Worm (Caenorhabditis elegans): ENCODE data around the gene R02F11.10.
A peak's percentile ranks its signal among the peaks of the same experiment; 100 is the strongest.

R02F11.10 gene

ce11 chrV:4755308-4756029 lies 33.5 kb upstream of the R02F11.10 start, which contains the start of gene pgl-3 (continued):
- TF ChIP-seq nhr-27 (tag; optimal IDR thresholded peaks at IDR 0.05), result no peak
- TF ChIP-seq T07F8.4 (tag; optimal IDR thresholded peaks at IDR 0.05), result no peak
- no peak for TF ChIP-seq bed-2 (GFP tag; IDR thresholded peaks at IDR 0.05)
- no peak for TF ChIP-seq bed-1 (GFP tag; IDR thresholded peaks at IDR 0.05)
- TF ChIP-seq sptf-2 (GFP tag; optimal IDR thresholded peaks at IDR 0.05), result no peak
- no peak for TF ChIP-seq F57C9.4 (tag; optimal IDR thresholded peaks at IDR 0.05)
- no peak for TF ChIP-seq egrh-3 (GFP tag; IDR thresholded peaks at IDR 0.05)
- no peak for TF ChIP-seq dpff-1 (tag; optimal IDR thresholded peaks at IDR 0.05)
- no peak for TF ChIP-seq unc-62 (GFP tag; optimal IDR thresholded peaks at IDR 0.05)
- no peak for TF ChIP-seq F22D6.2 (tag; optimal IDR thresholded peaks at IDR 0.05)
- TF ChIP-seq mes-4 (tag; optimal IDR thresholded peaks at IDR 0.05), result no peak
- TF ChIP-seq madf-8 (GFP tag; conservative IDR thresholded peaks at IDR 0.05), result peak; percentile 45
- 0 out of 2 replicates have a peak, but pooled peaks have one; percentile 19 for TF ChIP-seq F37B4.10 (GFP tag; IDR thresholded peaks at IDR 0.05)
- TF ChIP-seq ets-4 (GFP tag; optimal IDR thresholded peaks at IDR 0.05), result no peak
- TF ChIP-seq lin-35 (GFP tag; optimal IDR thresholded peaks at IDR 0.05), result no peak
- no peak for TF ChIP-seq chd-7 (tag; optimal IDR thresholded peaks at IDR 0.05)
- no peak for TF ChIP-seq ztf-22 (GFP tag; optimal IDR thresholded peaks at IDR 0.05)
- TF ChIP-seq ztf-26 (tag; optimal IDR thresholded peaks at IDR 0.05), result no peak
- TF ChIP-seq ztf-28 (GFP tag; IDR thresholded peaks at IDR 0.05), result no peak
- no peak for TF ChIP-seq fkh-3 (tag; optimal IDR thresholded peaks at IDR 0.05)
- TF ChIP-seq ceh-27 (GFP tag; optimal IDR thresholded peaks at IDR 0.05), result no peak
- TF ChIP-seq tbp1 (GFP tag; optimal IDR thresholded peaks at IDR 0.05), result peak; percentile 13
- TF ChIP-seq athp-1 (tag; optimal IDR thresholded peaks at IDR 0.05), result no peak
- TF ChIP-seq mel-28 (tag; optimal IDR thresholded peaks at IDR 0.05; ENCODE audit: borderline replicate concordance), result no peak
- TF ChIP-seq attf-6 (GFP tag; IDR thresholded peaks at IDR 0.05), result peak; percentile 61
- TF ChIP-seq lin-54 (GFP tag; optimal IDR thresholded peaks at IDR 0.05), result peak; percentile 52
- TF ChIP-seq C06A6.2 (GFP tag; conservative IDR thresholded peaks at IDR 0.05), result no peak
- TF ChIP-seq hlh-26 (GFP tag; conservative IDR thresholded peaks at IDR 0.05), result no peak
- no peak for TF ChIP-seq lag-1 (GFP tag; IDR thresholded peaks at IDR 0.05)
- TF ChIP-seq D2030.7 (GFP tag; IDR thresholded peaks at IDR 0.05), result peak; percentile 77
- TF ChIP-seq nhr-120 (GFP tag; IDR thresholded peaks at IDR 0.05), result no peak
- no peak for TF ChIP-seq pha-4 (tag; optimal IDR thresholded peaks at IDR 0.05)
- no peak for TF ChIP-seq attf-5 (GFP tag; optimal IDR thresholded peaks at IDR 0.05)
- peak; percentile 20 for TF ChIP-seq snpc-1.3 (tag; optimal IDR thresholded peaks at IDR 0.05; ENCODE audit: insufficient read depth)
- peak; percentile 18 for TF ChIP-seq snpc-1.1 (tag; optimal IDR thresholded peaks at IDR 0.05; ENCODE audit: insufficient read depth)
- TF ChIP-seq F39B2.1 (GFP tag; IDR thresholded peaks at IDR 0.05), result peak; percentile 73
- no peak for TF ChIP-seq mcd-1 (GFP tag; IDR thresholded peaks at IDR 0.05)
- peak; percentile 70 for TF ChIP-seq madf-6 (GFP tag; IDR thresholded peaks at IDR 0.05)
- TF ChIP-seq ztf-18 (tag; optimal IDR thresholded peaks at IDR 0.05), result no peak
- no peak for TF ChIP-seq snpc-3.4 (tag; optimal IDR thresholded peaks at IDR 0.05)
- no peak for TF ChIP-seq cebp-2 (GFP tag; IDR thresholded peaks at IDR 0.05)
- no peak for TF ChIP-seq B0035.1 (tag; optimal IDR thresholded peaks at IDR 0.05)
- no peak for TF ChIP-seq ama-1 (optimal IDR thresholded peaks at IDR 0.05)
- TF ChIP-seq ama-1 (GFP tag; optimal IDR thresholded peaks at IDR 0.05), result no peak
- no peak for TF ChIP-seq sea-2 (GFP tag; IDR thresholded peaks at IDR 0.05)
- peak; percentile 22 for TF ChIP-seq dpl-1 (GFP tag; optimal IDR thresholded peaks at IDR 0.05)
- TF ChIP-seq F57A8.1 (GFP tag; optimal IDR thresholded peaks at IDR 0.05), result no peak
- TF ChIP-seq tbx-9 (tag; optimal IDR thresholded peaks at IDR 0.05; ENCODE audit: borderline replicate concordance), result no peak
